Worm (Caenorhabditis elegans): ENCODE measurements around the gene F26F4.9.
A peak's percentile ranks its signal among the peaks of the same experiment; 100 is the strongest.

F26F4.9 gene

ce11 chrIII:4863127-4863526 is 49.2 kb downstream of the F26F4.9 start, which contains the start of gene coq-8:
TSS of gene coq-8 (plus strand) at chrIII:4863427.
- no peak for TF ChIP-seq hmg-11 (tag; optimal IDR thresholded peaks at IDR 0.05)
- no peak for TF ChIP-seq fkh-2 (tag; optimal IDR thresholded peaks at IDR 0.05)
- TF ChIP-seq ceh-82 (tag; optimal IDR thresholded peaks at IDR 0.05) = no peak
- no peak for TF ChIP-seq nfya-1 (tag; optimal IDR thresholded peaks at IDR 0.05; ENCODE audit: insufficient read depth)
- TF ChIP-seq ceh-16 (tag; optimal IDR thresholded peaks at IDR 0.05) = no peak
- TF ChIP-seq nhr-12 (tag; optimal IDR thresholded peaks at IDR 0.05) = no peak
- no peak for TF ChIP-seq daf-12 (tag; optimal IDR thresholded peaks at IDR 0.05)
- no peak for TF ChIP-seq eor-1 (tag; optimal IDR thresholded peaks at IDR 0.05)
- no peak for TF ChIP-seq jun-1 (tag; optimal IDR thresholded peaks at IDR 0.05)
- TF ChIP-seq nhr-11 (tag; optimal IDR thresholded peaks at IDR 0.05) = no peak
- no peak for TF ChIP-seq mml-1 (tag; optimal IDR thresholded peaks at IDR 0.05)
- TF ChIP-seq nhr-67 (tag; optimal IDR thresholded peaks at IDR 0.05) = no peak
- TF ChIP-seq ama-1 (optimal IDR thresholded peaks at IDR 0.05) = no peak
- TF ChIP-seq zag-1 (tag; optimal IDR thresholded peaks at IDR 0.05) = no peak
- TF ChIP-seq aly-2 (tag; optimal IDR thresholded peaks at IDR 0.05) = no peak
- no peak for TF ChIP-seq snpc-4 (tag; optimal IDR thresholded peaks at IDR 0.05)

DNA sequence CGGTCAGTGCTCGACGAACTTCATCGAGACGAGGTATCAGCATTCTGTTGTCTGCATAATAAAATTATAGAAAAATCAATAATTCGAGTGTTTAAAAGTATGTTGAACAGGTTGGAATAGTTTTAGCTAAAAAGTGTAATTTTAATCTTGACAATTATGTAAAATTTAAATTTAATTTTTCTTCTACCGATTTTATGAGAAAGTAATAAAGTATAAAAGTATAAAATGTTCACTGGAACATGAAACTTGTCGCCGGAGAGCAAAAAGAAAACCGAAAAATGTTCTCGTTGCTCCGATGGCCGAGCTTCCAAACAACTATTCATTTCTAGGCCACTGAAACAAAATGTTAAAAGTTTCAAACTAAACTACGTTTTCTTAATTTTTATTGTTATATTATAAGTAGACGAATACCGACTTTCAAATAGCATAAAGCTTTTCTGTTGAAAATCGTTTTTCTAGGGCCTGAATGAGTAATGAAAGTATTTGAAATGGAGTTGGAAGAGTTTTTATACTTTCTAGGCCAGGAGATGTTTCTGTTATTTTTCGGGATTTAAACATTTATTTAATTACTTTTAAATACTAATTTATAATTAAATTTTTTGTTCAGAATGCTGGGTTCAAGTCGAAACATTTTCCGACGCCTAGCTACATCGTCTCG is 50.4 kb downstream of the F26F4.9 start, which contains the start of the genes C35D10.10 and C35D10.5:
Gene C35D10.10 (minus strand): TSS at position 51 of the 658 bp plus-strand sequence.
Gene C35D10.5 (plus strand): TSS at position 608 of the 658 bp plus-strand sequence.
- TF ChIP-seq lin-15B (tag; optimal IDR thresholded peaks at IDR 0.05) (peak; percentile 1), hmg-11 (tag; optimal IDR thresholded peaks at IDR 0.05) (no peak)
